Worm (Caenorhabditis elegans) whole organism, L2 larva: ENCODE measurements around the gene C33A12.19.
A peak's percentile ranks its signal among the peaks of the same experiment; 100 is the strongest.

Experiments used
- C34F6.9 ChIP-seq: fragments of 150-350 bp; optimal IDR thresholded peaks from 2 replicates; lab custom pipeline; 2014; ENCODE audit warnings: missing biosample characterization, missing genetic modification characterization
- F13H6.1 ChIP-seq: sonication (generic microtip); optimal IDR thresholded peaks from 2 replicates; lab custom pipeline; 2016; ENCODE audit warnings: missing genetic modification characterization, missing compliant biosample characterization
- R02D3.7 ChIP-seq: fragments of 150-350 bp; optimal IDR thresholded peaks from 2 replicates; lab custom pipeline; 2014; ENCODE audit warnings: missing biosample characterization, missing genetic modification characterization
- alr-1 ChIP-seq: fragments of 150-350 bp; optimal IDR thresholded peaks from 2 replicates; lab custom pipeline; 2014; ENCODE audit warnings: missing biosample characterization, missing genetic modification characterization
- aly-2 ChIP-seq: fragments of 150-350 bp; optimal IDR thresholded peaks from 2 replicates; lab custom pipeline; 2014; ENCODE audit warnings: missing biosample characterization, missing genetic modification characterization
- ama-1 ChIP-seq: fragments of 150-350 bp; optimal IDR thresholded peaks from 2 replicates; lab custom pipeline; 2018; ENCODE audit warnings: inconsistent platforms
- blmp-1 ChIP-seq: sonication (generic microtip); optimal IDR thresholded peaks from 2 replicates; lab custom pipeline; 2017; ENCODE audit warnings: missing genetic modification characterization, mild to moderate bottlenecking, missing compliant biosample characterization, antibody characterized with exemption, moderate library complexity; ENCODE audit not compliant: insufficient read depth
- ceh-16 ChIP-seq: fragments of 150-350 bp; optimal IDR thresholded peaks from 2 replicates; lab custom pipeline; 2014; ENCODE audit warnings: missing biosample characterization, missing genetic modification characterization
- ceh-82 ChIP-seq: fragments of 150-350 bp; optimal IDR thresholded peaks from 2 replicates; lab custom pipeline; 2014; ENCODE audit warnings: missing biosample characterization, missing genetic modification characterization
- crh-2 ChIP-seq: sonication (generic microtip); optimal IDR thresholded peaks from 2 replicates; lab custom pipeline; 2017; ENCODE audit warnings: missing biosample characterization, missing genetic modification characterization
- dmd-4 ChIP-seq: sonication (generic microtip); optimal IDR thresholded peaks from 2 replicates; lab custom pipeline; 2017; ENCODE audit warnings: missing biosample characterization, missing genetic modification characterization
- egl-27 ChIP-seq: sonication (generic microtip); optimal IDR thresholded peaks from 3 replicates; lab custom pipeline; 2017; ENCODE audit warnings: missing biosample characterization, missing genetic modification reagents, missing genetic modification characterization
- elt-1 ChIP-seq: fragments of 150-350 bp; optimal IDR thresholded peaks from 2 replicates; lab custom pipeline; 2014; ENCODE audit warnings: missing biosample characterization, missing genetic modification characterization
- elt-3 ChIP-seq: sonication (generic microtip); optimal IDR thresholded peaks from 2 replicates; lab custom pipeline; 2017; ENCODE audit warnings: missing biosample characterization, missing genetic modification characterization
- fos-1 ChIP-seq: fragments of 150-350 bp; optimal IDR thresholded peaks from 2 replicates; lab custom pipeline; 2014; ENCODE audit warnings: missing biosample characterization, missing genetic modification characterization
- gmeb-1 ChIP-seq: fragments of 150-350 bp; optimal IDR thresholded peaks from 2 replicates; lab custom pipeline; 2014; ENCODE audit warnings: missing biosample characterization, missing genetic modification characterization
- lin-11 ChIP-seq: fragments of 150-350 bp; sonication (generic microtip); optimal IDR thresholded peaks from 2 replicates; lab custom pipeline; 2014; ENCODE audit warnings: missing biosample characterization, missing genetic modification characterization, inconsistent platforms, mixed read lengths
- lin-13 ChIP-seq: fragments of 150-350 bp; optimal IDR thresholded peaks from 2 replicates; lab custom pipeline; 2014; ENCODE audit warnings: missing biosample characterization, missing genetic modification reagents, missing genetic modification characterization
- lin-39 ChIP-seq: fragments of 150-350 bp; optimal IDR thresholded peaks from 2 replicates; lab custom pipeline; 2014; ENCODE audit warnings: missing biosample characterization, missing genetic modification reagents, missing genetic modification characterization
- lsy-2 ChIP-seq, 2 experiments: fragments of 150-350 bp in 1 of 2; sonication (generic microtip) in 1 of 2; optimal IDR thresholded peaks; 2 replicates each; lab custom pipeline; 2014 to 2017; ENCODE audit warnings: missing biosample characterization in 2 of 2, missing genetic modification characterization in 2 of 2
- mbf-1 ChIP-seq: sonication (generic microtip); optimal IDR thresholded peaks from 2 replicates; lab custom pipeline; 2017; ENCODE audit warnings: missing biosample characterization, missing genetic modification characterization
- mdl-1 ChIP-seq, 2 experiments: fragments of 150-350 bp in 1 of 2; sonication (generic microtip) in 1 of 2; optimal IDR thresholded peaks; 2 replicates each; lab custom pipeline; 2017; ENCODE audit warnings: missing biosample characterization in 2 of 2, missing genetic modification characterization in 2 of 2
- nhr-10 ChIP-seq: sonication (generic microtip); optimal IDR thresholded peaks from 2 replicates; lab custom pipeline; 2017; ENCODE audit warnings: missing biosample characterization, missing genetic modification characterization
- nhr-11 ChIP-seq: fragments of 150-350 bp; optimal IDR thresholded peaks from 2 replicates; lab custom pipeline; 2014; ENCODE audit warnings: missing biosample characterization, missing genetic modification characterization
- nhr-12 ChIP-seq: fragments of 150-350 bp; optimal IDR thresholded peaks from 2 replicates; lab custom pipeline; 2014; ENCODE audit warnings: missing biosample characterization, missing genetic modification characterization
- nhr-129 ChIP-seq: fragments of 150-350 bp; optimal IDR thresholded peaks from 2 replicates; lab custom pipeline; 2014; ENCODE audit warnings: missing biosample characterization, missing genetic modification characterization
- nhr-21 ChIP-seq: fragments of 150-350 bp; optimal IDR thresholded peaks from 2 replicates; lab custom pipeline; 2014; ENCODE audit warnings: missing biosample characterization, missing genetic modification characterization
- nhr-23 ChIP-seq: fragments of 150-350 bp; optimal IDR thresholded peaks from 2 replicates; lab custom pipeline; 2014; ENCODE audit warnings: missing biosample characterization, missing genetic modification reagents, missing genetic modification characterization
- nhr-237 ChIP-seq: fragments of 150-350 bp; optimal IDR thresholded peaks from 2 replicates; lab custom pipeline; 2014; ENCODE audit warnings: missing biosample characterization, missing genetic modification characterization
- nhr-25 ChIP-seq: fragments of 150-350 bp; sonication (generic microtip); optimal IDR thresholded peaks from 3 replicates; lab custom pipeline; 2014; ENCODE audit warnings: missing biosample characterization, missing genetic modification characterization
- nhr-6 ChIP-seq: fragments of 150-350 bp; optimal IDR thresholded peaks from 2 replicates; lab custom pipeline; 2014; ENCODE audit warnings: missing biosample characterization, missing genetic modification characterization
- nhr-77 ChIP-seq: fragments of 150-350 bp; optimal IDR thresholded peaks from 2 replicates; lab custom pipeline; 2014; ENCODE audit warnings: missing biosample characterization, missing genetic modification characterization
- peb-1 ChIP-seq: fragments of 150-350 bp; optimal IDR thresholded peaks from 2 replicates; lab custom pipeline; 2014; ENCODE audit warnings: missing biosample characterization, missing genetic modification characterization
- sem-4 ChIP-seq: fragments of 150-350 bp; optimal IDR thresholded peaks from 2 replicates; lab custom pipeline; 2014; ENCODE audit warnings: missing biosample characterization, missing genetic modification reagents, missing genetic modification characterization
- skn-1 ChIP-seq: sonication (generic microtip); optimal IDR thresholded peaks from 2 replicates; lab custom pipeline; 2017; ENCODE audit warnings: missing biosample characterization, missing genetic modification characterization
- sma-3 ChIP-seq: sonication (generic microtip); optimal IDR thresholded peaks from 2 replicates; lab custom pipeline; 2016; ENCODE audit warnings: missing genetic modification reagents, missing genetic modification characterization, missing compliant biosample characterization
- sma-9 ChIP-seq, 2 experiments: fragments of 150-350 bp in 1 of 2; sonication (generic microtip) in 1 of 2; optimal IDR thresholded peaks; 2 replicates each; lab custom pipeline; 2014 to 2016; ENCODE audit warnings: missing genetic modification characterization in 2 of 2, mild to moderate bottlenecking in 1 of 2, missing biosample characterization in 1 of 2, missing compliant biosample characterization in 1 of 2, missing genetic modification reagents in 1 of 2, moderate library complexity in 1 of 2
- unc-39 ChIP-seq: fragments of 150-350 bp; optimal IDR thresholded peaks from 2 replicates; lab custom pipeline; 2014; ENCODE audit warnings: missing biosample characterization, missing genetic modification characterization
- unc-55 ChIP-seq: fragments of 150-350 bp; sonication (generic microtip); optimal IDR thresholded peaks from 3 replicates; lab custom pipeline; 2014; ENCODE audit warnings: missing biosample characterization, missing genetic modification reagents, missing genetic modification characterization
- unc-62 ChIP-seq: fragments of 150-350 bp; optimal IDR thresholded peaks from 2 replicates; lab custom pipeline; 2014; ENCODE audit warnings: missing biosample characterization, missing genetic modification reagents, missing genetic modification characterization
- zag-1 ChIP-seq: fragments of 150-350 bp; optimal IDR thresholded peaks from 2 replicates; lab custom pipeline; 2014; ENCODE audit warnings: missing biosample characterization, missing genetic modification characterization
- ztf-1 ChIP-seq: fragments of 200-800 bp; sonication (Bioruptor generic); conservative IDR thresholded peaks from 2 replicates; pipeline ENCODE4 v1.3.6; 2022; ENCODE audit warnings: missing genetic modification characterization, missing compliant biosample characterization
- ztf-11 ChIP-seq: sonication (generic microtip); optimal IDR thresholded peaks from 2 replicates; lab custom pipeline; 2017; ENCODE audit warnings: missing biosample characterization, missing genetic modification characterization
- ztf-4 ChIP-seq: fragments of 150-350 bp; optimal IDR thresholded peaks from 2 replicates; lab custom pipeline; 2014; ENCODE audit warnings: missing biosample characterization, missing genetic modification characterization

The C33A12.19 gene

ce11 chrIV:9506251-9506650 lies 10.5 kb upstream of the C33A12.19 start, which contains the start of gene ttr-9:
ttr-9 (minus strand) TSS chrIV:9506351.
- no peak for TF ChIP-seq aly-2 (tag; lab: Kevin White, UChicago)
- no peak for TF ChIP-seq nhr-23
- TF ChIP-seq alr-1 (tag; lab: Kevin White, UChicago) = no peak
- no peak for TF ChIP-seq dmd-4 (tag; lab: Kevin White, UChicago)
- no peak for TF ChIP-seq sma-9 (GFP tag; optimal IDR thresholded peaks at IDR 0.05; lab: Kevin White, UChicago)
- no peak for TF ChIP-seq sma-9 (tag; optimal IDR thresholded peaks at IDR 0.05; lab: Kevin White, UChicago)
- no peak for TF ChIP-seq unc-55
- no peak for TF ChIP-seq elt-1 (tag; lab: Kevin White, UChicago)

ce11 chrIV:9508612-9509011 lies 8.2 kb upstream of the C33A12.19 start, which contains the start of gene ethe-1:
ethe-1 (minus strand) TSS chrIV:9508761.
- TF ChIP-seq C34F6.9 (tag; lab: Kevin White, UChicago) (peak; percentile 3), nhr-77 (tag; lab: Kevin White, UChicago) (no peak), nhr-129 (tag; lab: Kevin White, UChicago) (peak; percentile 58), ztf-4 (tag; lab: Kevin White, UChicago) (no peak)

DNA sequence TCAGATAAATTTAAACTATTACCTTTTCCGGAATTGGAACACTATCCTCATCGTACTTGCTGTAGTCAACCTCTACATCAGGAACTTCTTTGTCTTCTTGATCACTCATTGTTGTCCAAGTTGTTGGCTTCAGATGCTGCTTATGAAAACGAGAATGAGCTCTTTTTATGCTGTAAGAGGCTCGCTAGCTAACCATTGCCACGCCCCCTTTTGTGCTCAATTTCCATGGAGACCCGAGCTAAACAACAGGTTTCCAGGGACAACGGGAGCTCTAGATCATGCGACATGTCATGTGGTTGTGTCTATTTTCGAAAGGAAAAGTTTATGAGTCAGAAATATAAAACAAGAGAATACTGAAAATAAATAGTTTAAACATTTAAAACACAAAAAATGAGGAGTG lies 6.4 kb upstream of the C33A12.19 start, which contains the start of gene C33A12.4:
TSS of gene C33A12.4 (minus strand) at position 131 of the 400 bp plus-strand sequence.
- no peak for TF ChIP-seq nhr-25 (tag; lab: Kevin White, UChicago)
- no peak for TF ChIP-seq ztf-1
- TF ChIP-seq lin-11 (tag; lab: Kevin White, UChicago) = peak; percentile 68
- no peak for TF ChIP-seq nhr-129 (tag; lab: Kevin White, UChicago)
- TF ChIP-seq C34F6.9 (tag; lab: Kevin White, UChicago) = peak; percentile 8
- peak; percentile 2 for TF ChIP-seq ztf-4 (tag; lab: Kevin White, UChicago)
- no peak for TF ChIP-seq alr-1 (tag; lab: Kevin White, UChicago)
- TF ChIP-seq nhr-21 (tag; lab: Kevin White, UChicago) = peak; percentile 54
- no peak for TF ChIP-seq elt-3 (tag; lab: Kevin White, UChicago)
- TF ChIP-seq dmd-4 (tag; lab: Kevin White, UChicago) = no peak
- no peak for TF ChIP-seq peb-1
- TF ChIP-seq sem-4 (tag; lab: Kevin White, UChicago) = no peak
- TF ChIP-seq sma-3 = no peak
- TF ChIP-seq ceh-82 (tag; lab: Kevin White, UChicago) = no peak
- no peak for TF ChIP-seq nhr-11
- TF ChIP-seq zag-1 (tag; lab: Kevin White, UChicago) = no peak
- TF ChIP-seq skn-1 (tag; lab: Kevin White, UChicago) = no peak

DNA sequence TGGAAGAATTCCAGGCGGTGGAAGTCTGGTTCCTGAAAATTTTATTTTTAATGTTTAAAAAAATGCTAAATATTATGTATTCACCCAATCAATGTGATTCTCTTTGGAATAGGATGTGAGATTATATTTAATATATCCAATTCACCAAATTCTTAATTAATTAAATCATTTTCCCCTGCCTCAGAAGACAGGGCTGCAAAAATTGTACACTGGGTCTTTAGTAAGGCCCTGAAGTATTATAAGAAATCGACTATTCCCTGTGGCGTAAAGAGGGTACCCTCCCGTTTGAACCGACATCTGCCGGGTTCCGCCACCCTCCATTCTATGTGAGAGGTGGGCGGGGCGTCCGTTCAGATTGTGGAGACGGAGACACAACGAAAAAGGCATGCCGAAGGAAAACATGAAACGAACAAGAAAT lies 5.6 kb upstream of the C33A12.19 start:
- TF ChIP-seq unc-55 = peak; percentile 79
- TF ChIP-seq nhr-12 (tag; lab: Kevin White, UChicago) = no peak
- TF ChIP-seq nhr-10 (tag; lab: Kevin White, UChicago) = no peak
- no peak for TF ChIP-seq unc-62 (GFP tag; lab: Kevin White, UChicago)
- peak; percentile 85 for TF ChIP-seq crh-2 (tag; lab: Kevin White, UChicago)
- TF ChIP-seq nhr-77 (tag; lab: Kevin White, UChicago) = peak; percentile 1
- peak; percentile 74 for TF ChIP-seq F13H6.1
- TF ChIP-seq lin-39 (tag; lab: Kevin White, UChicago) = no peak
- peak; percentile 78 for TF ChIP-seq sma-3
- TF ChIP-seq lsy-2 (tag; optimal IDR thresholded peaks at IDR 0.05; lab: Kevin White, UChicago) = peak; percentile 62 to 85
- TF ChIP-seq mdl-1 (tag; optimal IDR thresholded peaks at IDR 0.05; lab: Kevin White, UChicago) = peak; percentile 60 to 68
- TF ChIP-seq aly-2 (tag; lab: Kevin White, UChicago) = no peak
- peak; percentile 87 for TF ChIP-seq sma-9 (GFP tag; optimal IDR thresholded peaks at IDR 0.05; lab: Kevin White, UChicago)
- no peak for TF ChIP-seq sma-9 (tag; optimal IDR thresholded peaks at IDR 0.05; lab: Kevin White, UChicago)
- peak; percentile 81 for TF ChIP-seq nhr-25 (tag; lab: Kevin White, UChicago)
- peak; percentile 25 for TF ChIP-seq fos-1 (tag; lab: Kevin White, UChicago)
- TF ChIP-seq R02D3.7 = peak; percentile 38
- peak; percentile 71 for TF ChIP-seq nhr-129 (tag; lab: Kevin White, UChicago)
- no peak for TF ChIP-seq unc-39 (tag; lab: Kevin White, UChicago)
- peak; percentile 44 for TF ChIP-seq nhr-6 (tag; lab: Kevin White, UChicago)
- TF ChIP-seq nhr-237 (tag; lab: Kevin White, UChicago) = no peak
- TF ChIP-seq nhr-23 = no peak
- peak; percentile 91 for TF ChIP-seq ama-1 (lab: Kevin White, UChicago)
- TF ChIP-seq mbf-1 (tag; lab: Kevin White, UChicago) = no peak
- peak; percentile 59 for TF ChIP-seq C34F6.9 (tag; lab: Kevin White, UChicago)
- TF ChIP-seq skn-1 (tag; lab: Kevin White, UChicago) = no peak
- peak; percentile 18 for TF ChIP-seq ztf-11 (tag; lab: Kevin White, UChicago)
- no peak for TF ChIP-seq alr-1 (tag; lab: Kevin White, UChicago)
- no peak for TF ChIP-seq elt-3 (tag; lab: Kevin White, UChicago)
- TF ChIP-seq ztf-1 = no peak
- TF ChIP-seq ceh-82 (tag; lab: Kevin White, UChicago) = no peak
- TF ChIP-seq sem-4 (tag; lab: Kevin White, UChicago) = peak; percentile 62
- TF ChIP-seq lin-13 = peak; percentile 81
- TF ChIP-seq zag-1 (tag; lab: Kevin White, UChicago) = peak; percentile 47
- TF ChIP-seq nhr-21 (tag; lab: Kevin White, UChicago) = peak; percentile 86
- TF ChIP-seq gmeb-1 (tag; lab: Kevin White, UChicago) = peak; percentile 64
- TF ChIP-seq ceh-16 (tag; lab: Kevin White, UChicago) = peak; percentile 88
- TF ChIP-seq blmp-1 (tag; lab: Kevin White, UChicago) = peak; percentile 33
- TF ChIP-seq egl-27 (tag; lab: Kevin White, UChicago) = peak; percentile 67
